Fruit fly (Drosophila melanogaster) whole organism, embryonic: ENCODE results near the gene Sgs5.
A peak's percentile ranks its signal among the peaks of the same experiment; 100 is the strongest.

Experiments
- Antp ChIP-seq: fragments of 200-800 bp; sonication (Bioruptor generic); optimal IDR thresholded peaks from 3 replicates; lab custom pipeline; 2016; ENCODE audit warnings: missing biosample characterization, missing genetic modification characterization
- Asciz ChIP-seq: fragments of 200-800 bp; sonication (Bioruptor generic); optimal IDR thresholded peaks from 2 replicates; lab custom pipeline; 2017; ENCODE audit warnings: missing biosample characterization, mild to moderate bottlenecking, missing genetic modification characterization, missing genetic modification reagents
- Atf3 ChIP-seq: fragments of 200-800 bp; sonication (Bioruptor generic); optimal IDR thresholded peaks from 3 replicates; lab custom pipeline; 2016; ENCODE audit warnings: missing biosample characterization, missing genetic modification characterization
- CG10462 ChIP-seq: fragments of 200-800 bp; sonication (Bioruptor generic); optimal IDR thresholded peaks from 2 replicates; lab custom pipeline; 2016; ENCODE audit warnings: missing biosample characterization, missing genetic modification characterization
- CG11398 ChIP-seq: fragments of 200-800 bp; sonication (Bioruptor generic); optimal IDR thresholded peaks from 2 replicates; lab custom pipeline; 2016; ENCODE audit warnings: missing biosample characterization, missing genetic modification characterization
- CG11695 ChIP-seq: fragments of 200-800 bp; sonication (Bioruptor generic); IDR thresholded peaks from 3 replicates; pipeline ENCODE4 v1.3.6; 2022; ENCODE audit warnings: missing biosample characterization, missing genetic modification characterization
- CG12071 ChIP-seq: fragments of 200-800 bp; sonication (Bioruptor generic); optimal IDR thresholded peaks from 3 replicates; lab custom pipeline; 2018; ENCODE audit warnings: missing biosample characterization, mild to moderate bottlenecking, missing genetic modification characterization
- CG1233 ChIP-seq: fragments of 200-800 bp; sonication (Bioruptor generic); optimal IDR thresholded peaks from 4 replicates; lab custom pipeline; 2018; ENCODE audit warnings: missing biosample characterization, mild to moderate bottlenecking, missing genetic modification characterization
- CG13296 ChIP-seq: fragments of 200-800 bp; sonication (Bioruptor generic); optimal IDR thresholded peaks from 3 replicates; lab custom pipeline; 2018; ENCODE audit warnings: missing biosample characterization, mild to moderate bottlenecking, missing genetic modification characterization
- CG13894 ChIP-seq: fragments of 200-800 bp; sonication (Bioruptor generic); optimal IDR thresholded peaks from 3 replicates; lab custom pipeline; 2018; ENCODE audit warnings: missing biosample characterization, mild to moderate bottlenecking, missing genetic modification characterization, moderate library complexity
- CG14014 ChIP-seq: fragments of 200-800 bp; sonication (Bioruptor generic); IDR thresholded peaks from 2 replicates; pipeline ENCODE4 v1.3.6; 2022; ENCODE audit warnings: missing biosample characterization, missing genetic modification characterization
- CG14710 ChIP-seq: fragments of 200-800 bp; sonication (Bioruptor generic); optimal IDR thresholded peaks from 3 replicates; lab custom pipeline; 2019; ENCODE audit warnings: missing biosample characterization, mild to moderate bottlenecking, missing genetic modification characterization, moderate library complexity
- CG17802 ChIP-seq: fragments of 200-800 bp; sonication (Bioruptor generic); optimal IDR thresholded peaks from 2 replicates; lab custom pipeline; 2018; ENCODE audit warnings: missing biosample characterization, mild to moderate bottlenecking, missing genetic modification characterization, moderate library complexity
- CG17829 ChIP-seq: fragments of 200-800 bp; optimal IDR thresholded peaks from 2 replicates; lab custom pipeline; 2019; ENCODE audit warnings: missing biosample characterization, mild to moderate bottlenecking, missing genetic modification characterization, moderate library complexity
- CG18262 ChIP-seq: fragments of 200-800 bp; optimal IDR thresholded peaks from 3 replicates; lab custom pipeline; 2019; ENCODE audit warnings: missing biosample characterization, mild to moderate bottlenecking, missing genetic modification characterization, moderate library complexity
- CG2129 ChIP-seq: fragments of 200-800 bp; sonication (Bioruptor generic); IDR thresholded peaks from 2 replicates; pipeline ENCODE4 v1.3.6; 2022; ENCODE audit warnings: missing biosample characterization, missing genetic modification characterization; ENCODE audit not compliant: partially characterized antibody
- CG2199 ChIP-seq: fragments of 200-800 bp; sonication (Bioruptor generic); IDR thresholded peaks from 3 replicates; pipeline ENCODE4 v1.3.6; 2022; ENCODE audit warnings: missing biosample characterization, missing genetic modification characterization
- CG3726 ChIP-seq: fragments of 200-800 bp; sonication (Bioruptor generic); IDR thresholded peaks from 3 replicates; pipeline ENCODE4, ENCODE4 v1.3.6; 2022; ENCODE audit warnings: missing biosample characterization, missing genetic modification characterization
- CG3995 ChIP-seq: fragments of 200-800 bp; sonication (Bioruptor generic); optimal IDR thresholded peaks from 3 replicates; lab custom pipeline; 2016; ENCODE audit warnings: missing biosample characterization, missing genetic modification characterization
- CG43689 ChIP-seq: fragments of 200-800 bp; sonication (Bioruptor generic); IDR thresholded peaks from 2 replicates; pipeline ENCODE4 v1.3.6; 2022; ENCODE audit warnings: missing biosample characterization, missing genetic modification characterization
- CG7786 ChIP-seq: fragments of 200-800 bp; sonication (Bioruptor generic); optimal IDR thresholded peaks from 2 replicates; lab custom pipeline; 2016; ENCODE audit warnings: missing biosample characterization, missing genetic modification characterization
- CrebB ChIP-seq: fragments of 200-800 bp; sonication (Bioruptor generic); optimal IDR thresholded peaks from 3 replicates; lab custom pipeline; 2018; ENCODE audit warnings: missing biosample characterization, mild to moderate bottlenecking, missing genetic modification characterization
- D ChIP-seq, 2 experiments: fragments of 200-800 bp in 1 of 2; fragments of >200 bp in 1 of 2; sonication (Bioruptor generic) in 1 of 2; optimal IDR thresholded peaks; 2 replicates in 1 of 2; 3 replicates in 1 of 2; lab custom pipeline; 2017; ENCODE audit warnings: mild to moderate bottlenecking in 1 of 2, missing biosample characterization in 1 of 2, missing genetic modification characterization in 1 of 2, missing genetic modification reagents in 1 of 2
- Doc3 ChIP-seq: fragments of 200-800 bp; sonication (Bioruptor generic); IDR thresholded peaks from 3 replicates; pipeline ENCODE4 v1.3.6; 2022; ENCODE audit warnings: missing biosample characterization, missing genetic modification characterization; ENCODE audit not compliant: partially characterized antibody
- Fer3 ChIP-seq: fragments of 200-800 bp; sonication (Bioruptor generic); optimal IDR thresholded peaks from 2 replicates; lab custom pipeline; 2018; ENCODE audit warnings: missing biosample characterization, mild to moderate bottlenecking, missing genetic modification characterization, moderate library complexity
- Hmx ChIP-seq: fragments of 200-800 bp; sonication (Bioruptor generic); optimal IDR thresholded peaks from 2 replicates; lab custom pipeline; 2016; ENCODE audit warnings: missing biosample characterization, missing genetic modification characterization
- Mes4 ChIP-seq: fragments of 200-800 bp; sonication (Bioruptor generic); optimal IDR thresholded peaks from 2 replicates; lab custom pipeline; 2016; ENCODE audit warnings: missing biosample characterization, missing genetic modification characterization
- NFAT ChIP-seq: fragments of 200-800 bp; sonication (Bioruptor generic); IDR thresholded peaks from 2 replicates; pipeline ENCODE4 v1.3.6; 2022; ENCODE audit warnings: missing biosample characterization, missing genetic modification characterization
- Neu2 ChIP-seq: fragments of 200-800 bp; sonication (Bioruptor generic); optimal IDR thresholded peaks from 3 replicates; lab custom pipeline; 2016; ENCODE audit warnings: missing biosample characterization, missing genetic modification characterization, borderline replicate concordance
- Oli ChIP-seq: fragments of 200-800 bp; sonication (Bioruptor generic); optimal IDR thresholded peaks from 2 replicates; lab custom pipeline; 2018; ENCODE audit warnings: missing biosample characterization, mild to moderate bottlenecking, missing genetic modification characterization, moderate library complexity
- Ptx1 ChIP-seq: fragments of 200-800 bp; sonication (Bioruptor generic); IDR thresholded peaks from 2 replicates; pipeline ENCODE4 v1.3.6; 2022; ENCODE audit warnings: missing biosample characterization, missing genetic modification characterization
- Rfx ChIP-seq: fragments of 200-800 bp; sonication (Bioruptor generic); IDR thresholded peaks from 2 replicates; pipeline ENCODE4 v1.3.6; 2022; ENCODE audit warnings: missing biosample characterization, missing genetic modification characterization
- Sry-β ChIP-seq: fragments of 200-800 bp; sonication (Bioruptor generic); optimal IDR thresholded peaks from 2 replicates; lab custom pipeline; 2018; ENCODE audit warnings: missing biosample characterization, mild to moderate bottlenecking, missing genetic modification characterization, moderate library complexity
- TFAM ChIP-seq: fragments of 200-800 bp; sonication (Bioruptor generic); optimal IDR thresholded peaks from 2 replicates; lab custom pipeline; 2017; ENCODE audit warnings: missing biosample characterization, missing genetic modification characterization, inconsistent platforms
- al ChIP-seq: fragments of 200-800 bp; sonication (Bioruptor generic); IDR thresholded peaks from 2 replicates; pipeline ENCODE4 v1.3.6; 2022; ENCODE audit warnings: missing biosample characterization, missing genetic modification characterization
- aop ChIP-seq: fragments of 200-800 bp; sonication (Bioruptor generic); IDR thresholded peaks from 2 replicates; pipeline ENCODE4 v1.3.6; 2022; ENCODE audit warnings: missing biosample characterization, missing genetic modification characterization
- bcd ChIP-seq: fragments of 200-800 bp; sonication (Bioruptor generic); optimal IDR thresholded peaks from 2 replicates; lab custom pipeline; 2017; ENCODE audit warnings: missing biosample characterization, mild to moderate bottlenecking, missing genetic modification characterization
- ci ChIP-seq: fragments of 200-800 bp; sonication (Bioruptor generic); IDR thresholded peaks from 3 replicates; pipeline ENCODE4 v1.3.6; 2022; ENCODE audit warnings: missing biosample characterization, missing genetic modification characterization
- crp ChIP-seq, 2 experiments: fragments of 200-800 bp; sonication (Bioruptor generic); optimal IDR thresholded peaks; 2 replicates in 1 of 2; 3 replicates in 1 of 2; lab custom pipeline; 2017; ENCODE audit warnings: missing biosample characterization in 2 of 2, missing genetic modification characterization in 2 of 2, mild to moderate bottlenecking in 1 of 2, moderate library complexity in 1 of 2
- disco-r ChIP-seq: fragments of 200-800 bp; sonication (Bioruptor generic); optimal IDR thresholded peaks from 2 replicates; lab custom pipeline; 2016; ENCODE audit warnings: missing biosample characterization, missing genetic modification characterization
- emc ChIP-seq: fragments of 200-800 bp; sonication (Bioruptor generic); optimal IDR thresholded peaks from 2 replicates; lab custom pipeline; 2016; ENCODE audit warnings: missing biosample characterization, missing genetic modification characterization
- gfzf ChIP-seq: fragments of 200-800 bp; sonication (Bioruptor generic); optimal IDR thresholded peaks from 2 replicates; lab custom pipeline; 2016; ENCODE audit warnings: missing biosample characterization, mild to moderate bottlenecking, missing genetic modification characterization, moderate library complexity
- h ChIP-seq: fragments of >200 bp; optimal IDR thresholded peaks from 2 replicates; lab custom pipeline; 2017
- inv ChIP-seq: fragments of 200-800 bp; sonication (Bioruptor generic); IDR thresholded peaks from 2 replicates; pipeline ENCODE4 v1.3.6; 2022; ENCODE audit warnings: missing biosample characterization, missing genetic modification characterization; ENCODE audit not compliant: partially characterized antibody
- ken ChIP-seq: fragments of 200-800 bp; sonication (Bioruptor generic); IDR thresholded peaks from 3 replicates; pipeline ENCODE4 v1.3.6; 2022; ENCODE audit warnings: missing biosample characterization, missing genetic modification characterization
- lab ChIP-seq: fragments of 200-800 bp; sonication (Bioruptor generic); optimal IDR thresholded peaks from 3 replicates; lab custom pipeline; 2017; ENCODE audit warnings: missing biosample characterization, missing genetic modification characterization, mild to moderate bottlenecking, moderate library complexity, missing genetic modification reagents
- nerfin-1 ChIP-seq: fragments of 200-800 bp; sonication (Bioruptor generic); optimal IDR thresholded peaks from 3 replicates; lab custom pipeline; 2019; ENCODE audit warnings: missing biosample characterization, mild to moderate bottlenecking, missing genetic modification characterization, moderate library complexity
- oc ChIP-seq: fragments of 200-800 bp; sonication (Bioruptor generic); optimal IDR thresholded peaks from 2 replicates; lab custom pipeline; 2018; ENCODE audit warnings: missing biosample characterization, mild to moderate bottlenecking, missing genetic modification characterization, moderate library complexity
- sens ChIP-seq: fragments of 200-800 bp; sonication (Bioruptor generic); peaks from one replicate; lab custom pipeline; 2016; ENCODE audit warnings: missing biosample characterization, missing genetic modification characterization
- zen ChIP-seq: fragments of 200-800 bp; sonication (Bioruptor generic); optimal IDR thresholded peaks from 3 replicates; lab custom pipeline; 2018; ENCODE audit warnings: missing biosample characterization, mild to moderate bottlenecking, missing genetic modification characterization, moderate library complexity

Gene Sgs5

DNA sequence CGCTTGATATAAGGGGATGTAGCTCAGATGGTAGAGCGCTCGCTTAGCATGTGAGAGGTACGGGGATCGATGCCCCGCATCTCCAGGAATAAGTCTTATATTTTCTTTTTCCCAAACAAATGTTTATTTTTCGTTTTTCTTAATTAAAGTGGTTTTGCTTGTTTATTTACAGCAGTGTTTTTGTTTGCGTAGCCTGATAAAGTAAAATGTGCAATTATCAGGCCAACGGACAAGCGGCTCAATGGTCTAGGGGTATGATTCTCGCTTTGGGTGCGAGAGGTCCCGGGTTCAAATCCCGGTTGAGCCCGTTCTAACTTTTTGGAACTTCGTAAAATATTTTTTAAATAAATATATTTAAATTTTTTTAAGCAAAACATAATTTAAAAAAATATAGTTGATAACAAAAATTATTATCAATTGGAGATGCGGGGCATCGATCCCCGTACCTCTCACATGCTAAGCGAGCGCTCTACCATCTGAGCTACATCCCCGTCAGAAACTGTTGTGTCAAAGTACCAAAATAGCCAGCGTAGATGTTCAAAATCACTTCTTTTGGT lies 24.6 kb downstream of the Sgs5 start (continued):
- no peak for TF ChIP-seq CG3995 (GFP tag; lab: Kevin White, UChicago)
- TF ChIP-seq CG17829 (tag; lab: Kevin White, UChicago): peak; percentile 56
- TF ChIP-seq h (lab: Kevin White, UChicago): no peak
- TF ChIP-seq ci (GFP tag; lab: Robert Waterston, UW): no peak
- TF ChIP-seq CG3726 (GFP tag; lab: Robert Waterston, UW): no peak
- no peak for TF ChIP-seq CG43689 (GFP tag; lab: Robert Waterston, UW)
- peak; percentile 46 for TF ChIP-seq CG13296 (GFP tag; lab: Kevin White, UChicago)
- peak; percentile 23 for TF ChIP-seq CG13894 (tag; lab: Kevin White, UChicago)
- peak; percentile 49 for TF ChIP-seq CG18262
- peak; percentile 36 for TF ChIP-seq CG12071
- no peak for TF ChIP-seq CG17802 (tag; lab: Kevin White, UChicago)
- TF ChIP-seq al (GFP tag; lab: Robert Waterston, UW): no peak
- peak; percentile 22; the same call in 1 of the 2 replicates for TF ChIP-seq CG2129 (GFP tag; lab: Robert Waterston, UW)
- TF ChIP-seq TFAM: no peak
- TF ChIP-seq crp (GFP tag; optimal IDR thresholded peaks at IDR 0.05; lab: Kevin White, UChicago): no peak
- TF ChIP-seq gfzf (GFP tag; lab: Kevin White, UChicago): no peak
- no peak for TF ChIP-seq Rfx (GFP tag; lab: Robert Waterston, UW)
- peak; percentile 29 for TF ChIP-seq nerfin-1 (tag; lab: Kevin White, UChicago)
- no peak for TF ChIP-seq Mes4 (GFP tag; lab: Kevin White, UChicago)
- TF ChIP-seq disco-r: no peak
- TF ChIP-seq CG11695: peak; percentile 37; the same call in 1 of the 3 replicates
- no peak for TF ChIP-seq Oli (tag; lab: Kevin White, UChicago)
- TF ChIP-seq Doc3 (GFP tag; lab: Robert Waterston, UW): peak; percentile 49; the same call in 1 of the 3 replicates
- TF ChIP-seq Antp (GFP tag; lab: Kevin White, UChicago): no peak
- no peak for TF ChIP-seq ken (GFP tag; lab: Robert Waterston, UW)
- no peak for TF ChIP-seq Hmx
- 0 out of 3 replicates have a peak, but pooled peaks have one; percentile 36 for TF ChIP-seq CG2199 (GFP tag; lab: Robert Waterston, UW)
- peak; percentile 0 for TF ChIP-seq lab
- no peak for TF ChIP-seq Atf3 (GFP tag; lab: Kevin White, UChicago)
- TF ChIP-seq Sry-β (GFP tag; lab: Kevin White, UChicago): no peak
- TF ChIP-seq Asciz: no peak
- TF ChIP-seq oc (tag; lab: Kevin White, UChicago): peak; percentile 7
- TF ChIP-seq CrebB (tag; lab: Kevin White, UChicago): no peak
- no peak for TF ChIP-seq CG14710 (tag; lab: Kevin White, UChicago)
- TF ChIP-seq CG14014 (GFP tag; lab: Robert Waterston, UW): no peak
- TF ChIP-seq NFAT (GFP tag; lab: Robert Waterston, UW): no peak
- TF ChIP-seq Fer3: no peak
- TF ChIP-seq CG7786 (GFP tag; lab: Kevin White, UChicago): no peak
- TF ChIP-seq zen (tag; lab: Kevin White, UChicago): no peak
- no peak for TF ChIP-seq CG11398 (GFP tag; lab: Kevin White, UChicago)
- no peak for TF ChIP-seq CG1233 (GFP tag; lab: Kevin White, UChicago)
- TF ChIP-seq sens (GFP tag; lab: Kevin White, UChicago): peak; percentile 82
- no peak for TF ChIP-seq CG10462 (GFP tag; lab: Kevin White, UChicago)
- no peak for TF ChIP-seq aop (GFP tag; lab: Robert Waterston, UW)
- no peak for TF ChIP-seq bcd (GFP tag; lab: Kevin White, UChicago)
- TF ChIP-seq Neu2 (GFP tag; lab: Kevin White, UChicago): no peak
- no peak for TF ChIP-seq Ptx1 (GFP tag; lab: Robert Waterston, UW)
- TF ChIP-seq emc: no peak
- TF ChIP-seq D (optimal IDR thresholded peaks at IDR 0.05; lab: Kevin White, UChicago): no peak
- TF ChIP-seq D (GFP tag; optimal IDR thresholded peaks at IDR 0.05; lab: Kevin White, UChicago): peak; percentile 4
- TF ChIP-seq inv: peak; percentile 59; the same call in 1 of the 2 replicates
